Fruit fly (Drosophila melanogaster) whole organism, wandering third instar larva: ENCODE results near the gene CG3323.
A peak's percentile ranks its signal among the peaks of the same experiment; 100 is the strongest.

Source experiments
- CG9705 ChIP-seq: fragments of 200-800 bp; sonication (Bioruptor generic); optimal IDR thresholded peaks from 2 replicates; lab custom pipeline; 2018; ENCODE audit warnings: missing biosample characterization, mild to moderate bottlenecking, missing genetic modification characterization
- CrebA ChIP-seq: fragments of 200-800 bp; sonication (Bioruptor generic); optimal IDR thresholded peaks from 2 replicates; lab custom pipeline; 2016; ENCODE audit warnings: missing biosample characterization, mild to moderate bottlenecking, missing genetic modification characterization, borderline replicate concordance
- Dfd ChIP-seq: fragments of >200 bp; optimal IDR thresholded peaks from 2 replicates; lab custom pipeline; 2017; ENCODE audit warnings: missing biosample characterization, missing genetic modification characterization
- Dif ChIP-seq: fragments of 200-275, 200-300 bp; sonication (Bioruptor generic); optimal IDR thresholded peaks from 2 replicates; lab custom pipeline; 2018; ENCODE audit warnings: missing biosample characterization, missing genetic modification characterization; ENCODE audit not compliant: partially characterized antibody
- GATAd ChIP-seq: sonication (Bioruptor generic); optimal IDR thresholded peaks from 2 replicates; lab custom pipeline; 2016; ENCODE audit warnings: missing biosample characterization, missing genetic modification characterization
- HLH106 ChIP-seq: fragments of 200-800 bp; optimal IDR thresholded peaks from 3 replicates; lab custom pipeline; 2019; ENCODE audit warnings: missing biosample characterization, mild to moderate bottlenecking, missing genetic modification characterization, moderate library complexity
- Hnf4 ChIP-seq: fragments of 200-800 bp; sonication (Bioruptor generic); optimal IDR thresholded peaks from 2 replicates; lab custom pipeline; 2016; ENCODE audit warnings: missing biosample characterization, mild to moderate bottlenecking, missing genetic modification characterization
- Hr78 ChIP-seq: fragments of >200 bp; optimal IDR thresholded peaks from 2 replicates; lab custom pipeline; 2017; ENCODE audit warnings: missing biosample characterization, missing genetic modification characterization
- Hr83 ChIP-seq: fragments of 200-300 bp; sonication (Bioruptor generic); optimal IDR thresholded peaks from 2 replicates; lab custom pipeline; 2016; ENCODE audit warnings: missing biosample characterization, mild to moderate bottlenecking, missing genetic modification characterization, moderate library complexity; ENCODE audit not compliant: poor library complexity, severe bottlenecking
- Mio ChIP-seq: sonication (Bioruptor generic); optimal IDR thresholded peaks from 2 replicates; lab custom pipeline; 2016; ENCODE audit warnings: missing biosample characterization, missing genetic modification characterization
- Myc ChIP-seq: fragments of >200 bp; optimal IDR thresholded peaks from 2 replicates; lab custom pipeline; 2017
- N ChIP-seq: fragments of >200 bp; optimal IDR thresholded peaks from 2 replicates; lab custom pipeline; 2018; ENCODE audit warnings: missing biosample characterization, missing external identifiers, missing genetic modification characterization
- OdsH ChIP-seq: fragments of 200-800 bp; sonication (Bioruptor generic); optimal IDR thresholded peaks from 2 replicates; lab custom pipeline; 2016; ENCODE audit warnings: missing biosample characterization, mild to moderate bottlenecking, missing genetic modification characterization
- Rel ChIP-seq, 2 experiments: fragments of 200-800 bp; sonication (Bioruptor generic) in 1 of 2; optimal IDR thresholded peaks; 2 replicates in 1 of 2; 3 replicates in 1 of 2; lab custom pipeline; 2016 to 2019; ENCODE audit warnings: mild to moderate bottlenecking in 2 of 2, missing biosample characterization in 2 of 2, missing genetic modification characterization in 2 of 2, moderate library complexity in 1 of 2
- Sp1 ChIP-seq: fragments of 200-800 bp; sonication (Bioruptor generic); optimal IDR thresholded peaks from 3 replicates; lab custom pipeline; 2019; ENCODE audit warnings: missing biosample characterization, mild to moderate bottlenecking, missing genetic modification characterization, moderate library complexity
- Vsx2 ChIP-seq: fragments of 200-300, 225-300 bp; sonication (Bioruptor generic); optimal IDR thresholded peaks from 2 replicates; lab custom pipeline; 2018; ENCODE audit warnings: missing biosample characterization, missing genetic modification characterization; ENCODE audit not compliant: partially characterized antibody
- br ChIP-seq: fragments of 200-800 bp; sonication (Bioruptor generic); optimal IDR thresholded peaks from 2 replicates; lab custom pipeline; 2016; ENCODE audit warnings: missing biosample characterization, missing genetic modification characterization
- brk ChIP-seq: fragments of 200-800 bp; sonication (Bioruptor generic); optimal IDR thresholded peaks from 2 replicates; lab custom pipeline; 2016; ENCODE audit warnings: missing biosample characterization, mild to moderate bottlenecking, missing genetic modification characterization
- dmrt93B ChIP-seq: fragments of 200-800 bp; sonication (Bioruptor generic); optimal IDR thresholded peaks from 2 replicates; lab custom pipeline; 2018; ENCODE audit warnings: missing biosample characterization, mild to moderate bottlenecking, missing genetic modification characterization
- dsf ChIP-seq: sonication (Bioruptor generic); optimal IDR thresholded peaks from 2 replicates; lab custom pipeline; 2016; ENCODE audit warnings: missing biosample characterization, missing genetic modification characterization, borderline replicate concordance
- ey ChIP-seq: fragments of 200-800 bp; sonication (Bioruptor generic); optimal IDR thresholded peaks from 2 replicates; lab custom pipeline; 2016; ENCODE audit warnings: missing biosample characterization, missing genetic modification characterization
- foxo ChIP-seq, 2 experiments: fragments of 200-800 bp; sonication (Bioruptor generic); optimal IDR thresholded peaks; 2 replicates in 1 of 2; 3 replicates in 1 of 2; lab custom pipeline; 2016 to 2017; ENCODE audit warnings: missing biosample characterization in 2 of 2, missing genetic modification characterization in 2 of 2
- fru ChIP-seq: fragments of 200-800 bp; sonication (Bioruptor generic); optimal IDR thresholded peaks from 3 replicates; lab custom pipeline; 2016; ENCODE audit warnings: missing biosample characterization, mild to moderate bottlenecking, missing genetic modification characterization
- h ChIP-seq: fragments of 200-800 bp; sonication (Bioruptor generic); optimal IDR thresholded peaks from 3 replicates; lab custom pipeline; 2016; ENCODE audit warnings: missing biosample characterization, mild to moderate bottlenecking, missing genetic modification characterization
- jim ChIP-seq: fragments of 175-275, 200-325 bp; sonication (Bioruptor generic); optimal IDR thresholded peaks from 2 replicates; lab custom pipeline; 2016; ENCODE audit warnings: missing biosample characterization, mild to moderate bottlenecking, missing genetic modification characterization
- pan ChIP-seq: fragments of >200 bp; optimal IDR thresholded peaks from 2 replicates; lab custom pipeline; 2017
- psq ChIP-seq: fragments of 200-800 bp; sonication (Bioruptor generic); optimal IDR thresholded peaks from 3 replicates; lab custom pipeline; 2017; ENCODE audit warnings: missing biosample characterization, mild to moderate bottlenecking, missing genetic modification characterization, moderate library complexity
- rgr ChIP-seq: fragments of 200-800 bp; sonication (Bioruptor generic); optimal IDR thresholded peaks from 3 replicates; lab custom pipeline; 2016; ENCODE audit warnings: missing biosample characterization, mild to moderate bottlenecking, missing genetic modification characterization
- sage ChIP-seq: fragments of 200-800 bp; sonication (Bioruptor generic); optimal IDR thresholded peaks from 2 replicates; lab custom pipeline; 2016; ENCODE audit warnings: missing biosample characterization, mild to moderate bottlenecking, missing genetic modification characterization
- sv ChIP-seq: fragments of 200-800 bp; sonication (Bioruptor generic); optimal IDR thresholded peaks from 3 replicates; lab custom pipeline; 2016; ENCODE audit warnings: missing biosample characterization, missing genetic modification characterization
- usp ChIP-seq: fragments of >200 bp; optimal IDR thresholded peaks from 2 replicates; lab custom pipeline; 2017; ENCODE audit warnings: missing biosample characterization, missing genetic modification characterization
- woc ChIP-seq: sonication (Bioruptor generic); optimal IDR thresholded peaks from 2 replicates; lab custom pipeline; 2016; ENCODE audit warnings: missing biosample characterization, mild to moderate bottlenecking, missing genetic modification characterization

CG3323 gene

dm6 chrX:5311838-5312339 is 6.4 kb upstream of the CG3323 start, which contains the start of the genes TrxT and dhd:
Gene TrxT, minus strand, starts transcription at chrX:5311888.
Gene dhd, plus strand, starts transcription at chrX:5312171.
- TF ChIP-seq Hnf4 (GFP tag; lab: Kevin White, UChicago) (no peak), Dif (GFP tag; lab: Kevin White, UChicago) (no peak), sage (no peak), Hr78 (GFP tag; lab: Kevin White, UChicago) (no peak), HLH106 (tag; lab: Kevin White, UChicago) (peak; percentile 35), Hr83 (GFP tag; lab: Kevin White, UChicago) (peak; percentile 43), Sp1 (GFP tag; lab: Kevin White, UChicago) (peak; percentile 34), dmrt93B (GFP tag; lab: Kevin White, UChicago) (peak; percentile 29), Myc (lab: Kevin White, UChicago) (peak; percentile 32)
- TF ChIP-seq, all 38 proteins: peak for 5

dm6 chrX:5308963-5309362 is 3.5 kb upstream of the CG3323 start, which contains the start of the genes Cdk7 and snf:
Gene Cdk7, minus strand, starts transcription at chrX:5308983.
Gene snf, plus strand, starts transcription at chrX:5309242.
- TF ChIP-seq OdsH = peak; percentile 28
- TF ChIP-seq brk (GFP tag; lab: Kevin White, UChicago) = no peak
- TF ChIP-seq Myc (lab: Kevin White, UChicago) = peak; percentile 56
- peak; percentile 32 for TF ChIP-seq psq
- peak; percentile 33 for TF ChIP-seq ey
- peak; percentile 20 for TF ChIP-seq Hr83 (GFP tag; lab: Kevin White, UChicago)
- TF ChIP-seq pan = no peak
- peak; percentile 49 for TF ChIP-seq fru (GFP tag; lab: Kevin White, UChicago)
- TF ChIP-seq Sp1 (GFP tag; lab: Kevin White, UChicago) = peak; percentile 24
- no peak for TF ChIP-seq br (GFP tag; lab: Kevin White, UChicago)
- TF ChIP-seq HLH106 (tag; lab: Kevin White, UChicago) = peak; percentile 43
- peak in 1 of 2 experiments; percentile 63 for TF ChIP-seq foxo (GFP tag; optimal IDR thresholded peaks at IDR 0.05; lab: Kevin White, UChicago)
- peak; percentile 8 for TF ChIP-seq sv
- TF ChIP-seq Vsx2 (GFP tag; lab: Kevin White, UChicago) = peak; percentile 30
- no peak for TF ChIP-seq Hnf4 (GFP tag; lab: Kevin White, UChicago)
- peak; percentile 47 for TF ChIP-seq rgr (GFP tag; lab: Kevin White, UChicago)
- no peak for TF ChIP-seq dmrt93B (GFP tag; lab: Kevin White, UChicago)

DNA sequence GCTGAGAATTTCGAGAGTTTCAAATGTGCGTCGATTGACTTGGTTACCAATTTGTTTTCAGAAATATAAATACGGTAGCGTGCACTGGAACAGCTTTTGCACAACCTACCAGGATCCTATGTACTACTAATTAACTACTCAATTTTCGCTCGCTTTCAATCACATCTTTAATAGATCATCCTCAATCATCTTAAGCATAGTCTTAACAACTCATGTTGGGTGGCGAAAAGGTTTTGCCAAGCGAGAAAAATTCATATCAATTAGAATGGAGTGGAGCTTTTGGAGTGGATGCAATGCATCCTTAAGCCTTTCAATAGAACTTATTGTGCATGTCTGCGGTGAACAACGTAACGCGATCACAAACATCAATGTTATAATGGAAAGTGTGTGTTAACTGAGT is 1.8 kb upstream of the CG3323 start, which contains the start of gene CG17764:
Gene CG17764 (minus strand): TSS at position 101 of the 400 bp plus-strand sequence.
- TF ChIP-seq h (GFP tag; lab: Kevin White, UChicago) = no peak
- TF ChIP-seq Hr78 (GFP tag; lab: Kevin White, UChicago) = no peak
- TF ChIP-seq sv = no peak
- no peak for TF ChIP-seq jim (GFP tag; lab: Kevin White, UChicago)
- no peak for TF ChIP-seq ey
- TF ChIP-seq fru (GFP tag; lab: Kevin White, UChicago) = no peak
- TF ChIP-seq Dfd (GFP tag; lab: Kevin White, UChicago) = no peak
- TF ChIP-seq sage = no peak
- TF ChIP-seq HLH106 (tag; lab: Kevin White, UChicago) = no peak
- no peak for TF ChIP-seq woc
- TF ChIP-seq usp (GFP tag; lab: Kevin White, UChicago) = no peak
- TF ChIP-seq Hnf4 (GFP tag; lab: Kevin White, UChicago) = no peak
- no peak for TF ChIP-seq rgr (GFP tag; lab: Kevin White, UChicago)
- no peak for TF ChIP-seq CrebA
- TF ChIP-seq OdsH = no peak
- no peak for TF ChIP-seq brk (GFP tag; lab: Kevin White, UChicago)
- no peak for TF ChIP-seq CG9705 (GFP tag; lab: Kevin White, UChicago)

DNA sequence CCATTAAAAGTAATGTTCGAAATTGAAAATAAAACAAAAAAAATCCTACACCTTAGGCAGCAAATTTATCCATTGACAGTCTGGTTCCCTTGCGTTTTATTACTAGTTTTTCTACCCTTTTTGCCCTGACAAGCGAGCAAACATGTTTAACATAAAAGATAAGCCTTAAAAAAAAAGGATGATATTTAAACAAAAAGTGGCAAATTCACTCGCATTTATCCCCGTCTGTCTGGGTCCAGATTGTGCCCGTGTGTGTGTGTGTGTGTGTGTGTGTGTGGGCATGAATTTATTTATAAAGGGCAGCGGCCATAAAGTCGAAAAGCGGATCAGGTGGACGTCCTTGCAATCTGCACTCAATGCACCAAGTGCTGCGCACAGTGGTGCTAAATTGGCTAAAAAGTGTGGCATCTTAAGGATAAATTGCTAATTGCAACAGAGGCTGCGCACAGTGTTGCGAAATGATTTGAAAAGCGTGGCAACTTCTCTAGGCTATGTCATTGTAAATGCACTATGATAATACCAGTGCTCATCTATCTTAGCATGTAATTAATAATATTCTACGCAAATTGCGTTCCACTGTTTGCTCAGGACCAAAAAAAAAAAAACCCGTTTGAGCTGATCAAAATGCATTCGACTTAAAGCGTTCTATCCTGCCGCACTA is 4.7 kb downstream of the CG3323 start:
- TF ChIP-seq Hr83 (GFP tag; lab: Kevin White, UChicago) = no peak
- no peak for TF ChIP-seq GATAd (GFP tag; lab: Kevin White, UChicago)
- TF ChIP-seq woc = peak; percentile 45
- TF ChIP-seq Hnf4 (GFP tag; lab: Kevin White, UChicago) = no peak
- peak; percentile 41 for TF ChIP-seq HLH106 (tag; lab: Kevin White, UChicago)
- TF ChIP-seq psq = no peak
- TF ChIP-seq Sp1 (GFP tag; lab: Kevin White, UChicago) = peak; percentile 11
- TF ChIP-seq OdsH = peak; percentile 14
- TF ChIP-seq dmrt93B (GFP tag; lab: Kevin White, UChicago) = peak; percentile 12
- TF ChIP-seq Dfd (GFP tag; lab: Kevin White, UChicago) = peak; percentile 30
- no peak for TF ChIP-seq CrebA
- no peak for TF ChIP-seq brk (GFP tag; lab: Kevin White, UChicago)
- TF ChIP-seq br (GFP tag; lab: Kevin White, UChicago) = peak; percentile 44
- TF ChIP-seq usp (GFP tag; lab: Kevin White, UChicago) = no peak
- TF ChIP-seq foxo (GFP tag; optimal IDR thresholded peaks at IDR 0.05; lab: Kevin White, UChicago) = peak in 1 of 2 experiments; percentile 38
- no peak for TF ChIP-seq Mio (GFP tag; lab: Kevin White, UChicago)
- no peak for TF ChIP-seq dsf (GFP tag; lab: Kevin White, UChicago)
- peak; percentile 36 for TF ChIP-seq h (GFP tag; lab: Kevin White, UChicago)
- no peak for TF ChIP-seq Rel (GFP tag; optimal IDR thresholded peaks at IDR 0.05; lab: Kevin White, UChicago)
- no peak for TF ChIP-seq Rel (tag; optimal IDR thresholded peaks at IDR 0.05; lab: Kevin White, UChicago)
- no peak for TF ChIP-seq Myc (lab: Kevin White, UChicago)
- TF ChIP-seq N (GFP tag; lab: Kevin White, UChicago) = no peak
- peak; percentile 28 for TF ChIP-seq rgr (GFP tag; lab: Kevin White, UChicago)
- peak; percentile 18 for TF ChIP-seq fru (GFP tag; lab: Kevin White, UChicago)
